Fruit fly (Drosophila melanogaster) whole organism: ENCODE data around the gene kni.

Experiments
- Dll ChIP-seq: fragments of >200 bp; optimal IDR thresholded peaks from 2 replicates; lab custom pipeline; 2017
- EcR ChIP-seq, 2 experiments: fragments of >200 bp; optimal IDR thresholded peaks; 2 replicates each; lab custom pipeline; 2017; ENCODE audit warnings: missing biosample characterization in 2 of 2, missing genetic modification characterization in 2 of 2, missing genetic modification reagents in 2 of 2
- pan ChIP-seq: fragments of >200 bp; optimal IDR thresholded peaks from 2 replicates; lab custom pipeline; 2017
- psq ChIP-seq: fragments of >200 bp; optimal IDR thresholded peaks from 2 replicates; lab custom pipeline; 2017
- usp ChIP-seq: fragments of >200 bp; optimal IDR thresholded peaks from 2 replicates; lab custom pipeline; 2017; ENCODE audit warnings: missing biosample characterization, missing genetic modification characterization, mixed read lengths

DNA sequence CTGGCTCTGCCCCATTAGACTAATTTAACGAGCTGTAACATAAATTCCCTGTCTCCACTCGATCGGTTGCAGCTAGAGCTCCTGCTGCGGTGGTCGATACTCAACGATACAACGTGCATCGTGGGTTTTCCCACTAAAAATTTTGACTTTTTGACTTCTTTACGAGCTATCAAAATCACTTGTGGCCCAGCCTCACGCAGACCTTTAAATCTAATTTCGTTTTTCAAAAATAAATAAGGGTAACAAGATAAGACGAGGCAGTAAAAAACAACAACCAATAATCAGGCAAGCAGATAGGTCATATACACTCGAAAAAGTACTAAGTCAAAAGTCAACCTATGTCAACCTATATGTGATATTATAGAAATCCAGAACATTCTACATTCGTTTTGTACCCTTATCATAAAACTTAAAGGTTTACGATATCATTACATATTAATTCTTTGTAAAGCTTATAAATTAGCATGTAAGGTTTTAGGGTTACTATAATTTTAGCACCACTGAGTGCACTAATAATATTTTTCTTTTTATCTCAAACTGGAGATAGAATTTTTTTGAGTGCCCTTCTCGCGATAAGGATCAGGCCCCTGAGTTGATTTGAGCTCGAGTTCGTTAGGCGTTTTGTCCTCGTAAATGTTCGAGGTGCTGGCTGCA, 7.9 kb downstream of the kni start:
- TF ChIP-seq usp (GFP tag; lab: Kevin White, UChicago) (no peak), Dll (lab: Kevin White, UChicago) (no peak), EcR (GFP tag; optimal IDR thresholded peaks at IDR 0.05; lab: Kevin White, UChicago) (no peak), pan (lab: Kevin White, UChicago) (no peak), psq (lab: Kevin White, UChicago) (no peak)
